Worm (Caenorhabditis elegans): ENCODE measurements around the gene T26E4.4.
A peak's percentile ranks its signal among the peaks of the same experiment; 100 is the strongest.

The T26E4.4 gene

ce11 chrV:15792409-15792808 is at the start of gene T26E4.4:
TSS of gene T26E4.4 (minus strand) at chrV:15792509.
- TF ChIP-seq ctbp-1 (GFP tag; IDR thresholded peaks at IDR 0.05) (no peak), aha-1 (tag) (peak; percentile 12), lin-13 (GFP tag; optimal IDR thresholded peaks at IDR 0.05) (no peak), Y75B8A.6 (GFP tag; IDR thresholded peaks at IDR 0.05) (no peak), unc-130 (GFP tag; optimal IDR thresholded peaks at IDR 0.05) (no peak), ceh-20 (GFP tag; IDR thresholded peaks at IDR 0.05) (no peak)

- TF ChIP-seq lin-29 (GFP tag; IDR thresholded peaks at IDR 0.05) (no peak), aha-1 (tag) (peak; percentile 51), daf-16 (GFP tag; optimal IDR thresholded peaks at IDR 0.05) (no peak), daf-16 (tag; optimal IDR thresholded peaks at IDR 0.05) (no peak)
These were observed 48.8 kb upstream of the T26E4.4 start, which contains the start of gene srh-149 for ce11 chrV:15841095-15841494. TSS of gene srh-149 (minus strand) at chrV:15841195.

- TF ChIP-seq dmd-6 (GFP tag; IDR thresholded peaks at IDR 0.05): no peak
- no peak for TF ChIP-seq nhr-28 (tag; optimal IDR thresholded peaks at IDR 0.05)
- no peak for TF ChIP-seq F49E8.2 (tag; optimal IDR thresholded peaks at IDR 0.05; ENCODE audit: borderline replicate concordance)
- TF ChIP-seq daf-19 (GFP tag; conservative IDR thresholded peaks at IDR 0.05): no peak
- no peak for TF ChIP-seq nhr-6 (tag; optimal IDR thresholded peaks at IDR 0.05)
- no peak for TF ChIP-seq fkh-10 (GFP tag; optimal IDR thresholded peaks at IDR 0.05)
- no peak for TF ChIP-seq nhr-48 (tag; optimal IDR thresholded peaks at IDR 0.05)
- TF ChIP-seq ceh-28 (tag; optimal IDR thresholded peaks at IDR 0.05): no peak
- TF ChIP-seq spr-3 (GFP tag; optimal IDR thresholded peaks at IDR 0.05): no peak
- TF ChIP-seq hif-1 (tag; optimal IDR thresholded peaks at IDR 0.05): no peak
- no peak for TF ChIP-seq ZK546.5 (tag; optimal IDR thresholded peaks at IDR 0.05)
- TF ChIP-seq duxl-1 (tag; optimal IDR thresholded peaks at IDR 0.05; ENCODE audit: poor library complexity): no peak
These were observed 41.3 kb upstream of the T26E4.4 start, which contains the start of gene srbc-54 for ce11 chrV:15833622-15834021. TSS of gene srbc-54 (minus strand) at chrV:15833722.

ce11 chrV:15831586-15831985 is 39.3 kb upstream of the T26E4.4 start, which contains the start of gene srbc-56:
TSS of gene srbc-56 (minus strand) at chrV:15831686.
- no peak for TF ChIP-seq zfp-2 (tag; optimal IDR thresholded peaks at IDR 0.05)
- TF ChIP-seq ceh-32 (tag; optimal IDR thresholded peaks at IDR 0.05; ENCODE audit: poor library complexity): no peak
- no peak for TF ChIP-seq lin-15B (tag; optimal IDR thresholded peaks at IDR 0.05)
- no peak for TF ChIP-seq rbr-2 (tag; optimal IDR thresholded peaks at IDR 0.05)
- no peak for TF ChIP-seq nhr-237 (tag; optimal IDR thresholded peaks at IDR 0.05)
- TF ChIP-seq dmd-9 (GFP tag; IDR thresholded peaks at IDR 0.05): no peak
- TF ChIP-seq ztf-7 (tag; optimal IDR thresholded peaks at IDR 0.05): no peak
- no peak for TF ChIP-seq F44E2.7 (GFP tag; IDR thresholded peaks at IDR 0.05)
- TF ChIP-seq tra-1 (GFP tag; IDR thresholded peaks at IDR 0.05): no peak

ce11 chrV:15829907-15830306 is 37.6 kb upstream of the T26E4.4 start, which contains the start of gene srbc-55:
TSS of gene srbc-55 (minus strand) at chrV:15830007.
- TF ChIP-seq mep-1 (tag; optimal IDR thresholded peaks at IDR 0.05) (no peak), lim-7 (GFP tag; IDR thresholded peaks at IDR 0.05) (no peak), nhr-41 (GFP tag; IDR thresholded peaks at IDR 0.05) (no peak), daf-8 (GFP tag; IDR thresholded peaks at IDR 0.05) (no peak), F26F4.8 (GFP tag; conservative IDR thresholded peaks at IDR 0.05) (no peak), pha-4 (GFP tag; IDR thresholded peaks at IDR 0.05) (no peak), pha-4 (tag; optimal IDR thresholded peaks at IDR 0.05) (no peak), nhr-25 (tag; optimal IDR thresholded peaks at IDR 0.05; ENCODE audit: borderline replicate concordance, insufficient read depth) (no peak), attf-4 (tag; optimal IDR thresholded peaks at IDR 0.05) (no peak), ctbp-1 (GFP tag; IDR thresholded peaks at IDR 0.05) (no peak), ces-1 (GFP tag; optimal IDR thresholded peaks at IDR 0.05) (no peak), dmd-9 (GFP tag; IDR thresholded peaks at IDR 0.05) (no peak), spr-1 (tag; optimal IDR thresholded peaks at IDR 0.05) (no peak), dpl-1 (GFP tag; optimal IDR thresholded peaks at IDR 0.05) (no peak), ceh-62 (tag; optimal IDR thresholded peaks at IDR 0.05) (no peak)
